In genomic region chrV:13073145-13073544, ce11 we compare ENCODE assay signal across 2 worm cellular contexts.
TF ChIP-seq lines count a peak whose summit lies in the region.

No protein-coding gene starts in this region.

TF ChIP-seq in whole organism, L1 larva, 84 proteins besides CTCF, POLR2A, EP300 and RAD21:
- no peak for TF ChIP-seq mef-2 (tag; optimal IDR thresholded peaks at IDR 0.05; lab: Kevin White, UChicago)
- TF ChIP-seq efl-1 (optimal IDR thresholded peaks at IDR 0.05; lab: Kevin White, UChicago), result no peak
- TF ChIP-seq efl-1 (GFP tag; optimal IDR thresholded peaks at IDR 0.05 in 1 of 2; lab: Kevin White, UChicago), result peak in 1 of 2 experiments; percentile 56
- peak; percentile 62 for TF ChIP-seq snu-23 (GFP tag; optimal IDR thresholded peaks at IDR 0.05; lab: Kevin White, UChicago)
- TF ChIP-seq lin-35 (GFP tag; optimal IDR thresholded peaks at IDR 0.05; lab: Kevin White, UChicago), result peak in 1 of 2 experiments; percentile 18
- no peak for TF ChIP-seq nhr-28 (tag; optimal IDR thresholded peaks at IDR 0.05; lab: Kevin White, UChicago)
- TF ChIP-seq dsc-1 (tag; optimal IDR thresholded peaks at IDR 0.05; lab: Kevin White, UChicago), result peak; percentile 28
- peak; percentile 70 for TF ChIP-seq nhr-85 (tag; lab: Kevin White, UChicago)
- peak; percentile 2 for TF ChIP-seq xbp-1 (tag; optimal IDR thresholded peaks at IDR 0.05; lab: Kevin White, UChicago)
- TF ChIP-seq nhr-20 (tag; optimal IDR thresholded peaks at IDR 0.05; lab: Kevin White, UChicago), result peak; percentile 42
- peak; percentile 24 for TF ChIP-seq nhr-71 (tag; optimal IDR thresholded peaks at IDR 0.05; lab: Kevin White, UChicago)

TF ChIP-seq in whole organism, L2 larva, 48 proteins besides CTCF, POLR2A, EP300 and RAD21:
- TF ChIP-seq snpc-4 (tag; optimal IDR thresholded peaks at IDR 0.05; lab: Kevin White, UChicago), result no peak
- peak; percentile 51 for TF ChIP-seq nhr-25 (tag; optimal IDR thresholded peaks at IDR 0.05; lab: Kevin White, UChicago)
- TF ChIP-seq elt-3 (tag; optimal IDR thresholded peaks at IDR 0.05; lab: Kevin White, UChicago), result no peak
- no peak for TF ChIP-seq ztf-1 (GFP tag; conservative IDR thresholded peaks at IDR 0.05; lab: Robert Waterston, UW)
- no peak for TF ChIP-seq lin-39 (tag; optimal IDR thresholded peaks at IDR 0.05; lab: Kevin White, UChicago)
- TF ChIP-seq lin-11 (tag; optimal IDR thresholded peaks at IDR 0.05; lab: Kevin White, UChicago), result no peak
- TF ChIP-seq sem-4 (tag; optimal IDR thresholded peaks at IDR 0.05; lab: Kevin White, UChicago), result no peak
- no peak for TF ChIP-seq zag-1 (tag; optimal IDR thresholded peaks at IDR 0.05; lab: Kevin White, UChicago)
TF ChIP-seq in whole organism, L2 larva: peak in this region for 1.
